Worm (Caenorhabditis elegans): ENCODE measurements around the gene F56C3.1.
"Not testable (repeated sequence)": the region's sequence is repeated elsewhere in the genome, so short reads cannot be mapped to it uniquely, and the experiment has no call there.

The F56C3.1 gene

ce11 chrX:1403971-1404370 is 16.9 kb downstream of the F56C3.1 start, which contains the start of gene ZK402.1:
Gene ZK402.1, plus strand, starts transcription at chrX:1404271.
- not testable (repeated sequence) for TF ChIP-seq F13C5.2 (tag; optimal IDR thresholded peaks at IDR 0.05); ama-1 (optimal IDR thresholded peaks at IDR 0.05); pes-1 (GFP tag; IDR thresholded peaks at IDR 0.05)

- TF ChIP-seq sea-1 (GFP tag; conservative IDR thresholded peaks at IDR 0.05) (no peak), tbx-11 (GFP tag; IDR thresholded peaks at IDR 0.05) (no peak), tra-4 (tag; optimal IDR thresholded peaks at IDR 0.05) (no peak), B0310.2 (tag; optimal IDR thresholded peaks at IDR 0.05) (no peak), hnd-1 (tag; optimal IDR thresholded peaks at IDR 0.05) (no peak), hmg-4 (GFP tag; optimal IDR thresholded peaks at IDR 0.05) (no peak), ceh-13 (GFP tag; optimal IDR thresholded peaks at IDR 0.05) (no peak), ets-7 (tag; optimal IDR thresholded peaks at IDR 0.05) (no peak), F13C5.2 (tag; optimal IDR thresholded peaks at IDR 0.05) (no peak), scrt-1 (GFP tag; IDR thresholded peaks at IDR 0.05) (no peak), ceh-36 (tag; optimal IDR thresholded peaks at IDR 0.05) (no peak), flt-1 (GFP tag; IDR thresholded peaks at IDR 0.05) (no peak), hmbx-1 (tag; optimal IDR thresholded peaks at IDR 0.05) (no peak), pes-1 (GFP tag; IDR thresholded peaks at IDR 0.05) (no peak), aly-1 (tag; optimal IDR thresholded peaks at IDR 0.05) (no peak), ama-1 (optimal IDR thresholded peaks at IDR 0.05) (no peak), tbx-37 (GFP tag; conservative IDR thresholded peaks at IDR 0.05) (no peak)
These were observed 22.1 kb downstream of the F56C3.1 start for ce11 chrX:1409224-1409623.

ce11 chrX:1410552-1410951 is 23.4 kb downstream of the F56C3.1 start, which contains the start of gene abu-2:
Gene abu-2, minus strand, starts transcription at chrX:1410652.
- no peak for TF ChIP-seq ceh-36 (tag; optimal IDR thresholded peaks at IDR 0.05)
- no peak for TF ChIP-seq scrt-1 (GFP tag; IDR thresholded peaks at IDR 0.05)
- no peak for TF ChIP-seq hmbx-1 (tag; optimal IDR thresholded peaks at IDR 0.05)
- TF ChIP-seq pes-1 (GFP tag; IDR thresholded peaks at IDR 0.05), result no peak
- no peak for TF ChIP-seq ama-1 (optimal IDR thresholded peaks at IDR 0.05)
- TF ChIP-seq hmg-4 (GFP tag; optimal IDR thresholded peaks at IDR 0.05), result no peak
- TF ChIP-seq aly-1 (tag; optimal IDR thresholded peaks at IDR 0.05), result no peak
- no peak for TF ChIP-seq tbx-11 (GFP tag; IDR thresholded peaks at IDR 0.05)
- no peak for TF ChIP-seq ets-7 (tag; optimal IDR thresholded peaks at IDR 0.05)
- no peak for TF ChIP-seq sea-1 (GFP tag; conservative IDR thresholded peaks at IDR 0.05)
- TF ChIP-seq tbx-37 (GFP tag; conservative IDR thresholded peaks at IDR 0.05), result no peak
- no peak for TF ChIP-seq hnd-1 (tag; optimal IDR thresholded peaks at IDR 0.05)
- TF ChIP-seq flt-1 (GFP tag; IDR thresholded peaks at IDR 0.05), result no peak
- no peak for TF ChIP-seq ceh-13 (GFP tag; optimal IDR thresholded peaks at IDR 0.05)

- TF ChIP-seq flt-1 (GFP tag; IDR thresholded peaks at IDR 0.05) (no peak), aly-1 (tag; optimal IDR thresholded peaks at IDR 0.05) (no peak), hmbx-1 (tag; optimal IDR thresholded peaks at IDR 0.05) (no peak), B0310.2 (tag; optimal IDR thresholded peaks at IDR 0.05) (no peak), ceh-36 (tag; optimal IDR thresholded peaks at IDR 0.05) (no peak), tra-4 (tag; optimal IDR thresholded peaks at IDR 0.05) (no peak), ama-1 (optimal IDR thresholded peaks at IDR 0.05) (no peak), ets-7 (tag; optimal IDR thresholded peaks at IDR 0.05) (no peak), hmg-4 (GFP tag; optimal IDR thresholded peaks at IDR 0.05) (no peak), scrt-1 (GFP tag; IDR thresholded peaks at IDR 0.05) (no peak), hnd-1 (tag; optimal IDR thresholded peaks at IDR 0.05) (no peak)
These were observed 25.7 kb downstream of the F56C3.1 start, which contains the start of gene srh-19 for ce11 chrX:1412844-1413243. Gene srh-19, plus strand, starts transcription at chrX:1413144.

- TF ChIP-seq scrt-1 (GFP tag; IDR thresholded peaks at IDR 0.05) (no peak), pes-1 (GFP tag; IDR thresholded peaks at IDR 0.05) (no peak), F13C5.2 (tag; optimal IDR thresholded peaks at IDR 0.05) (no peak), ama-1 (optimal IDR thresholded peaks at IDR 0.05) (no peak), flt-1 (GFP tag; IDR thresholded peaks at IDR 0.05) (no peak), aly-1 (tag; optimal IDR thresholded peaks at IDR 0.05) (no peak), B0310.2 (tag; optimal IDR thresholded peaks at IDR 0.05) (no peak), tra-4 (tag; optimal IDR thresholded peaks at IDR 0.05) (no peak), hmg-4 (GFP tag; optimal IDR thresholded peaks at IDR 0.05) (no peak), tbx-11 (GFP tag; IDR thresholded peaks at IDR 0.05) (no peak), sea-1 (GFP tag; conservative IDR thresholded peaks at IDR 0.05) (no peak), ceh-13 (GFP tag; optimal IDR thresholded peaks at IDR 0.05) (no peak), tbx-37 (GFP tag; conservative IDR thresholded peaks at IDR 0.05) (no peak), ceh-36 (tag; optimal IDR thresholded peaks at IDR 0.05) (no peak), ets-7 (tag; optimal IDR thresholded peaks at IDR 0.05) (no peak)
These were observed 29.7 kb downstream of the F56C3.1 start, which contains the start of the genes F19G12.4 and F19G12.8 for ce11 chrX:1416776-1417354. Gene F19G12.4, plus strand, starts transcription at chrX:1417304. Gene F19G12.8, plus strand, starts transcription at chrX:1417320.

ce11 chrX:1419163-1419696 is 32.1 kb downstream of the F56C3.1 start, which contains the start of gene F19G12.9:
Gene F19G12.9, plus strand, starts transcription at chrX:1419213.
- TF ChIP-seq sea-1 (GFP tag; conservative IDR thresholded peaks at IDR 0.05) (no peak), flt-1 (GFP tag; IDR thresholded peaks at IDR 0.05) (no peak), B0310.2 (tag; optimal IDR thresholded peaks at IDR 0.05) (no peak), hmbx-1 (tag; optimal IDR thresholded peaks at IDR 0.05) (no peak)

- TF ChIP-seq flt-1 (GFP tag; IDR thresholded peaks at IDR 0.05) (no peak), hmbx-1 (tag; optimal IDR thresholded peaks at IDR 0.05) (no peak), ceh-13 (GFP tag; optimal IDR thresholded peaks at IDR 0.05) (no peak), hnd-1 (tag; optimal IDR thresholded peaks at IDR 0.05) (no peak), ama-1 (optimal IDR thresholded peaks at IDR 0.05) (no peak), pes-1 (GFP tag; IDR thresholded peaks at IDR 0.05) (no peak), ets-7 (tag; optimal IDR thresholded peaks at IDR 0.05) (no peak), F13C5.2 (tag; optimal IDR thresholded peaks at IDR 0.05) (no peak), hmg-4 (GFP tag; optimal IDR thresholded peaks at IDR 0.05) (no peak)
These were observed 33.4 kb downstream of the F56C3.1 start for ce11 chrX:1420524-1420923.

Measured in whole organism, early embryonic.